Fruit fly (Drosophila melanogaster): Measurements from ENCODE around the gene He.

DNA sequence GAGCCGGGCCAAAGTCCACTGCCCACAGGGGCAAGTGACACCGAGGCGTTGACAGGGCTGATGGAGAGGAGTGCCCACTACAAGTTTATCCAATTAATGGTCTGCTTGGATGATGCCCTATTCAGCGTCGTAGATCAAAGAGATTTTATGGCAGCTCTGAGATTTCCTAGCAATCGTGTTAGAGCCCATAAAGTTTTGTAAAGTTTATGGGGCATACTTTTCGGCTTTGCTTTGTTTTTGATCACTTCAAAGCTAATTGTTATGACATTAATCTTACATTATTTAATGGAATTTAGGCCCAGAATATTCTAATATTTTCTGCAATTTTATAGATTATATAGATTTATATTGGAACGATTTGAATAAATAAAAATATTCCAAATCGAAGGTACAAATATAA is 12.3 kb downstream of the He start:
- TF ChIP-seq CG7101 (tag; optimal IDR thresholded peaks at IDR 0.05) (no peak), CG14711 (tag; optimal IDR thresholded peaks at IDR 0.05) (no peak), ovo (GFP tag; optimal IDR thresholded peaks at IDR 0.05) (no peak), Crg-1 (GFP tag; optimal IDR thresholded peaks at IDR 0.05) (no peak), Hr96 (GFP tag; optimal IDR thresholded peaks at IDR 0.05) (no peak), Mnt (GFP tag; optimal IDR thresholded peaks at IDR 0.05) (no peak), bab1 (GFP tag; optimal IDR thresholded peaks at IDR 0.05) (no peak), cic (GFP tag; optimal IDR thresholded peaks at IDR 0.05) (no peak), kay (GFP tag; ENCODE audit: borderline replicate concordance) (no peak), CG1620 (GFP tag; optimal IDR thresholded peaks at IDR 0.05) (no peak), toe (GFP tag; optimal IDR thresholded peaks at IDR 0.05) (no peak), CG33017 (tag; optimal IDR thresholded peaks at IDR 0.05) (no peak), cnc (optimal IDR thresholded peaks at IDR 0.05) (no peak), tj (GFP tag; optimal IDR thresholded peaks at IDR 0.05) (no peak)
